Worm (Caenorhabditis elegans) whole organism, L1 larva: ENCODE results near the gene F26F12.8.

Experiments
- C34B4.2 ChIP-seq: sonication (generic microtip); optimal IDR thresholded peaks from 2 replicates; lab custom pipeline; 2017; ENCODE audit warnings: mild to moderate bottlenecking, missing genetic modification characterization, missing compliant biosample characterization
- F16B12.6 ChIP-seq: fragments of 150-350 bp; optimal IDR thresholded peaks from 2 replicates; lab custom pipeline; 2014; ENCODE audit warnings: missing biosample characterization, missing genetic modification characterization
- aha-1 ChIP-seq: fragments of 150-350 bp; optimal IDR thresholded peaks from 2 replicates; lab custom pipeline; 2014; ENCODE audit warnings: missing biosample characterization, missing genetic modification characterization
- aly-2 ChIP-seq: fragments of 150-350 bp; optimal IDR thresholded peaks from 2 replicates; lab custom pipeline; 2014; ENCODE audit warnings: missing biosample characterization, missing genetic modification characterization
- ama-1 ChIP-seq: fragments of 150-350 bp; optimal IDR thresholded peaks from 2 replicates; lab custom pipeline; 2014
- blmp-1 ChIP-seq: fragments of 150-350 bp; optimal IDR thresholded peaks from 2 replicates; lab custom pipeline; 2014; ENCODE audit warnings: missing biosample characterization, missing genetic modification characterization
- ceh-90 ChIP-seq: sonication (generic microtip); optimal IDR thresholded peaks from 2 replicates; lab custom pipeline; 2016; ENCODE audit warnings: missing genetic modification characterization, missing compliant biosample characterization
- dsc-1 ChIP-seq: sonication (generic microtip); optimal IDR thresholded peaks from 2 replicates; lab custom pipeline; 2016; ENCODE audit warnings: mild to moderate bottlenecking, missing genetic modification characterization, missing compliant biosample characterization
- efl-1 ChIP-seq, 4 experiments: fragments of 150-350 bp; optimal IDR thresholded peaks in 3 of 4; peaks in 1 of 4; 1 replicate in 1 of 4; 2 replicates in 3 of 4; lab custom pipeline; 2014; ENCODE audit warnings: missing biosample characterization in 2 of 4, missing genetic modification characterization in 2 of 4, missing genetic modification reagents in 2 of 4
- efl-3 ChIP-seq: fragments of 200-800 bp; sonication (Bioruptor generic); optimal IDR thresholded peaks from 2 replicates; lab custom pipeline; 2018; ENCODE audit warnings: mild to moderate bottlenecking, missing genetic modification characterization, missing compliant biosample characterization
- elt-2 ChIP-seq: sonication (generic microtip); optimal IDR thresholded peaks from 2 replicates; lab custom pipeline; 2016; ENCODE audit warnings: missing genetic modification characterization, mild to moderate bottlenecking, inconsistent platforms, missing compliant biosample characterization, missing genetic modification reagents
- elt-3 ChIP-seq, 6 experiments: fragments of 150-350 bp in 1 of 6; sonication (generic microtip); optimal IDR thresholded peaks; 2 replicates each; lab custom pipeline; 2017 to 2018; ENCODE audit warnings: missing biosample characterization in 6 of 6, missing genetic modification characterization in 6 of 6, inconsistent platforms in 1 of 6
- fkh-8 ChIP-seq: sonication (generic microtip); optimal IDR thresholded peaks from 2 replicates; lab custom pipeline; 2016; ENCODE audit warnings: mild to moderate bottlenecking, missing genetic modification characterization, missing compliant biosample characterization
- grh-1 ChIP-seq: fragments of 200-800 bp; sonication (Bioruptor generic); IDR thresholded peaks from 2 replicates; pipeline ENCODE4 v1.3.6; 2022; ENCODE audit warnings: missing genetic modification reagents, missing genetic modification characterization, missing compliant biosample characterization
- hlh-17 ChIP-seq: fragments of 200-800 bp; sonication (Bioruptor generic); optimal IDR thresholded peaks from 2 replicates; lab custom pipeline; 2018; ENCODE audit warnings: missing genetic modification characterization, mild to moderate bottlenecking, missing compliant biosample characterization, moderate library complexity, borderline replicate concordance
- irx-1 ChIP-seq: sonication (generic microtip); optimal IDR thresholded peaks from 2 replicates; lab custom pipeline; 2016; ENCODE audit warnings: missing genetic modification characterization, missing compliant biosample characterization
- jun-1 ChIP-seq: fragments of 150-350 bp; optimal IDR thresholded peaks from 2 replicates; lab custom pipeline; 2014; ENCODE audit warnings: missing biosample characterization, missing genetic modification reagents, missing genetic modification characterization
- lin-13 ChIP-seq: fragments of 150-350 bp; optimal IDR thresholded peaks from 2 replicates; lab custom pipeline; 2014; ENCODE audit warnings: missing biosample characterization, missing genetic modification reagents, missing genetic modification characterization
- lin-14 ChIP-seq: fragments of 200-800 bp; sonication (Bioruptor generic); optimal IDR thresholded peaks from 2 replicates; lab custom pipeline; 2018; ENCODE audit warnings: mild to moderate bottlenecking, missing genetic modification characterization, moderate library complexity, missing compliant biosample characterization
- lin-15B ChIP-seq: fragments of 150-350 bp; sonication (generic microtip); optimal IDR thresholded peaks from 3 replicates; lab custom pipeline; 2014; ENCODE audit warnings: missing biosample characterization, missing genetic modification characterization
- lin-35 ChIP-seq, 2 experiments: fragments of 150-350 bp; optimal IDR thresholded peaks; 2 replicates each; lab custom pipeline; 2014; ENCODE audit warnings: missing biosample characterization in 2 of 2, missing genetic modification characterization in 2 of 2, missing genetic modification reagents in 2 of 2
- lin-39 ChIP-seq: fragments of 150-350 bp; optimal IDR thresholded peaks from 2 replicates; lab custom pipeline; 2014; ENCODE audit warnings: missing biosample characterization, missing genetic modification reagents, missing genetic modification characterization
- mdl-1 ChIP-seq, 2 experiments: fragments of 150-350 bp; optimal IDR thresholded peaks; 2 replicates each; lab custom pipeline; 2014 to 2017; ENCODE audit warnings: missing biosample characterization in 2 of 2, missing genetic modification characterization in 2 of 2, inconsistent platforms in 1 of 2
- mef-2 ChIP-seq: fragments of 150-350 bp; optimal IDR thresholded peaks from 2 replicates; lab custom pipeline; 2014; ENCODE audit warnings: missing biosample characterization, missing genetic modification characterization
- nhr-11 ChIP-seq: fragments of 150-350 bp; optimal IDR thresholded peaks from 2 replicates; lab custom pipeline; 2014; ENCODE audit warnings: missing biosample characterization, missing genetic modification characterization
- nhr-47 ChIP-seq: sonication (generic microtip); optimal IDR thresholded peaks from 2 replicates; lab custom pipeline; 2016; ENCODE audit warnings: mild to moderate bottlenecking, missing genetic modification characterization, moderate library complexity, missing compliant biosample characterization
- nhr-71 ChIP-seq: sonication (generic microtip); optimal IDR thresholded peaks from 2 replicates; lab custom pipeline; 2016; ENCODE audit warnings: mild to moderate bottlenecking, missing genetic modification characterization, moderate library complexity, missing compliant biosample characterization
- nhr-84 ChIP-seq: sonication (generic microtip); optimal IDR thresholded peaks from 2 replicates; lab custom pipeline; 2017; ENCODE audit warnings: missing biosample characterization, missing genetic modification characterization
- nhr-85 ChIP-seq: sonication (generic microtip); peaks from one replicate; lab custom pipeline; 2016; ENCODE audit warnings: missing genetic modification characterization, inconsistent platforms, missing compliant biosample characterization
- pax-3 ChIP-seq: fragments of 200-800 bp; sonication (Bioruptor generic); optimal IDR thresholded peaks from 2 replicates; lab custom pipeline; 2018; ENCODE audit warnings: mild to moderate bottlenecking, missing genetic modification characterization, moderate library complexity, missing compliant biosample characterization
- rnt-1 ChIP-seq: sonication (generic microtip); optimal IDR thresholded peaks from 2 replicates; lab custom pipeline; 2016; ENCODE audit warnings: mild to moderate bottlenecking, missing genetic modification characterization, moderate library complexity, missing compliant biosample characterization
- skn-1 ChIP-seq: fragments of 150-350 bp; optimal IDR thresholded peaks from 2 replicates; lab custom pipeline; 2014; ENCODE audit warnings: missing biosample characterization, missing genetic modification characterization
- snpc-4 ChIP-seq: fragments of 150-350 bp; optimal IDR thresholded peaks from 2 replicates; lab custom pipeline; 2014; ENCODE audit warnings: missing biosample characterization, missing genetic modification characterization
- snu-23 ChIP-seq: sonication (generic microtip); optimal IDR thresholded peaks from 2 replicates; lab custom pipeline; 2016; ENCODE audit warnings: missing genetic modification characterization, missing compliant biosample characterization
- sptf-1 ChIP-seq: fragments of 150-350 bp; optimal IDR thresholded peaks from 2 replicates; lab custom pipeline; 2014; ENCODE audit warnings: missing biosample characterization, missing genetic modification characterization
- sup-37 ChIP-seq: fragments of 200-800 bp; sonication (Bioruptor generic); optimal IDR thresholded peaks from 2 replicates; lab custom pipeline; 2018; ENCODE audit warnings: mild to moderate bottlenecking, missing genetic modification characterization, missing compliant biosample characterization
- tbx-2 ChIP-seq: sonication (generic microtip); optimal IDR thresholded peaks from 2 replicates; lab custom pipeline; 2016; ENCODE audit warnings: missing genetic modification characterization, missing compliant biosample characterization
- zag-1 ChIP-seq: fragments of 150-350 bp; optimal IDR thresholded peaks from 2 replicates; lab custom pipeline; 2014; ENCODE audit warnings: missing biosample characterization, missing genetic modification characterization
- zip-4 ChIP-seq: fragments of 200-800 bp; sonication (Bioruptor generic); optimal IDR thresholded peaks from 2 replicates; lab custom pipeline; 2018; ENCODE audit warnings: mild to moderate bottlenecking, missing genetic modification characterization, moderate library complexity, missing compliant biosample characterization
- ztf-11 ChIP-seq, 2 experiments: sonication (generic microtip); optimal IDR thresholded peaks; 2 replicates each; lab custom pipeline; 2016 to 2017; ENCODE audit warnings: missing genetic modification characterization in 2 of 2, missing biosample characterization in 1 of 2, missing compliant biosample characterization in 1 of 2
- ztf-4 ChIP-seq: fragments of 150-350 bp; optimal IDR thresholded peaks from 2 replicates; lab custom pipeline; 2014; ENCODE audit warnings: missing biosample characterization, missing genetic modification characterization

Gene F26F12.8

DNA sequence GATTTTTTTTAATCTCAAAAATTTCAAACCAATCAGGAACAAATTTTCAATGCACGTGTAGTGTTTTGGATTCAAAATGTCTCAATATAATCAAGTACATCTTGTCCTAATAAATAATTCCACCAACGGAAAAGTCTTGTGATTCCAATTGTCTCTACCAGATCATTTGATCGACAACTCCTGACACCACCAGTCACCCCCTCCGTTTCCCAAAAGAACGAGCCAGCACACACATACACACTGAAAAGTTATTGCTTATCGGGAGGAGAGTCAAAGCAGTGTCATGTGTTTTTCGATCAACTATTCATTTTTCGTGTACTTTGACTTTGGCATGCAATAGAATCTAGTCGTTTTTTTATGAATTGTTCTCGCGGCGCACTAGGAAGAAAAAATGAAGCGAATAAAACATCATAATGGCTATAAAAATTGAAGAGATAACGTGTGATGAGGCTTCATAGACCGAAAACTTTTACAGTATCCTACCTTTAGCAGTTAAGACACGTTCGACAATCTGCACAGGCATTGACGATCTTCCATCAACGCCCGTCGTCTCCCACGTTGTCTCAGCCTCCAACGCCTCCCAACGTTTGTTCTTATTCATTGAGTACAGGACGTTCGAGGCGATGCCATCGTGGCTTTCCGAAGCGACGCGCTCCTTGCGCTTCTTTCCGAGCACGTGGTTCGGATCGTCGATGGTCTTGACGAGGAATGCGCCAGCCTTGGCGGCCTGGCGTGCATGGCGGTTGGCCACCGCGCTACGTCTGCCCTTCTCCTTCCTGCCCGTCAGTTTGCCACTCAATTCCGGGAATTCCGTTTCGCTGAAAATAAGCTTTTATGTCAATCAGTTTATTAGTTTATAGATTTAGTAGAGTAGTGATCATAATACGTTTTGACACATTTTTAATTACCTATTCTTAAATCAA is 18.7 kb downstream of the F26F12.8 start (continued):
- TF ChIP-seq elt-2 (tag; lab: Kevin White, UChicago) (peak; percentile 80), lin-15B (tag; lab: Kevin White, UChicago) (no peak), nhr-11 (tag; lab: Kevin White, UChicago) (peak; percentile 73), blmp-1 (tag; lab: Kevin White, UChicago) (no peak), lin-14 (GFP tag; lab: Kevin White, UChicago) (peak; percentile 78), ceh-90 (tag; lab: Kevin White, UChicago) (peak; percentile 38), jun-1 (peak; percentile 57), efl-1 (optimal IDR thresholded peaks at IDR 0.05; lab: Kevin White, UChicago) (peak; percentile 3 to 12), efl-1 (GFP tag; optimal IDR thresholded peaks at IDR 0.05 in 1 of 2; lab: Kevin White, UChicago) (peak in 1 of 2 experiments; percentile 92), skn-1 (tag; lab: Kevin White, UChicago) (peak; percentile 48), F16B12.6 (no peak), nhr-71 (tag; lab: Kevin White, UChicago) (peak; percentile 87), rnt-1 (tag; lab: Kevin White, UChicago) (peak; percentile 83), fkh-8 (peak; percentile 60), tbx-2 (tag; lab: Kevin White, UChicago) (peak; percentile 28)

DNA sequence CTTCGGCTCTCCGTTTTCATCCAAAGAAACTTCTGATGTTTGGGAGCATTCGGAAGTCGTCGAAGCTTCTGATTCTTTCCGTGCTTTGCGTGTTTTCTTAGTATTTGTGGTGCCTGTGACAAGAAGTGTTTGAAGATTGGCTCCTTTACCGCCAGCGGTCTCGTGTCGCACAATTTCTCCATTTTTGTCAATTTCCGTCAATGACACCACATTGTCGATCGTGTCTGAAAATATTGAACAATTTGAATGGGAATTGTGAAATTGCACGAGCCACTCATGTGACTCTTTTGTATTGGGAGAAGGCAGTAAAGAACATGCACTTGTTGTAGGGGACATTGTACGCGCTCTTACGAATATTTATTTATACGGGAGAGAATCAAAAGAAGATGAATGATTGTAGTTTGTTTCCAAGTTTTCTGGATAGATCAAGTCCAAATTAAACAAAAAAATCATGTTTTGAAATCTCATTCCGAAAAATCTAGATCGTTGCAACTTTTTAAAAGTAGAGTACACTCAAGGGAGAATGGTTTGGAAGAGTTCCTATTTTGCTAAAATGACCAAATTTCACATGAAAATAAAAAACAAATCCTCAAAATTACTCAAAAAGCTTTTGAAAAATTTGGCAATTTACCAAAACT is 19.7 kb downstream of the F26F12.8 start:
- TF ChIP-seq irx-1 (peak; percentile 27), rnt-1 (tag; lab: Kevin White, UChicago) (peak; percentile 2), snu-23 (peak; percentile 1), nhr-85 (tag; lab: Kevin White, UChicago) (peak; percentile 66), aha-1 (tag; lab: Kevin White, UChicago) (no peak), lin-35 (GFP tag; optimal IDR thresholded peaks at IDR 0.05; lab: Kevin White, UChicago) (peak in 1 of 2 experiments; percentile 55), mef-2 (no peak), efl-1 (optimal IDR thresholded peaks at IDR 0.05; lab: Kevin White, UChicago) (no peak), efl-1 (GFP tag; optimal IDR thresholded peaks at IDR 0.05 in 1 of 2; lab: Kevin White, UChicago) (peak in 1 of 2 experiments; percentile 74), sup-37 (GFP tag; lab: Kevin White, UChicago) (no peak), pax-3 (tag; lab: Kevin White, UChicago) (peak; percentile 54)
- TF ChIP-seq, all 84 proteins: peak for 7

DNA sequence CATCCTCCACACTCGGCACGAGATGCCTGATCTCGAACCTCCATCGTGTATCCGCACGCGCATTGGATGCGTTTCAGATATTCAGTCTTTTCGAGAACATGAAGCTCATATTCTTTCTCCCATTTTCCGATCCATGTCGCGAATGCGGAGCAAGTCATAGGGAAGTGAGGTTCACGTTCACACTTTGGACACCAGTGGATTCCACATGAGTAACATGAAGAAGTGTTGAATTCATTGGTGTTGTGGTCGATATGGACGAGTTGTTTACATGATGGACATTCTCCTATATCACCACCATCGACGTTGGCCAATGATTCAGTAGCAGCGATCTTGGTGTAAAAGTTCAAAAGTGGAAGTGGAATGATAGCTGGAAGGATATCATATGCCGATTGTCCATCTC is 21.4 kb downstream of the F26F12.8 start:
- TF ChIP-seq lin-39 (tag; lab: Kevin White, UChicago) (no peak), ama-1 (lab: Kevin White, UChicago) (peak; percentile 80)

DNA sequence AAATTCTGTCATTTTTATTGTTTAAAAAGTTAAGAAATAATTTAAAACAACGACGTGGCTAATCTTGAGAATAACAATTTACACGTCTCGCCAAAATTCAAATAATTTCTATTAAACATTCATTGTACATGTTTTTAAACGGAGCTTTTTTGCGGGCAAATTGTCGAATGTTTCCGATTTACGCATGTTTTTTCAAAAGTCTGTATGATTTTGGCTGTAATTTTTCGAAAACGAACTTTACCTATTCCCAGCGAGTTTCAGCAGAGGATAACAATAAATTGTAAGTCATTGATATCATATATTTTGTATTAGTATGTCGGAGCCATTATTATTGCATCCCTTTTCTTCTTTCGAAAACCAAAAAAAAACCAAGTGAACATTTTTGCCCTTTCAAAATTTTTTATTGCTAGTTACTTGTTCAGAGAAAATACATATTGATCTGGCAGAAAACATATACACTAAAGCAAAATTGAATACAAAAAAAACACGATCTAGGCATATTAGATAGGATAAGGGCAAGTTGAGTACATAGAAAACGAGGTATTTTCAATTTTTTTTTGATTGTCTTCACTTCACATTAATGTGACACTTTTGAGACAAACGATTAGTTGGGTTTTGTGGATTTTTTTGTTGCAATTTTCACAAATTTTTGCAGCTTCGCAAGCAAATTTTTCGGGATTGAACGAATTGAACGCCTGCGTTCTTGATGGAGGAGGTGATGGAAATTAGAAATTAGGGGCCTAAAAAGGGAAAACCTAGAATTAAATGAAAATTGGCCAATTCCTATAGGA is 23.6 kb downstream of the F26F12.8 start, which contains the start of gene F26F12.2:
F26F12.2 (minus strand) TSS at position 38 of the 791 bp plus-strand sequence.
- TF ChIP-seq efl-3 (no peak), dsc-1 (tag; lab: Kevin White, UChicago) (peak; percentile 3), nhr-47 (tag; lab: Kevin White, UChicago) (peak; percentile 36), pax-3 (tag; lab: Kevin White, UChicago) (no peak), ztf-4 (tag; lab: Kevin White, UChicago) (peak; percentile 82), ztf-11 (tag; optimal IDR thresholded peaks at IDR 0.05; lab: Kevin White, UChicago) (no peak), lin-35 (GFP tag; optimal IDR thresholded peaks at IDR 0.05; lab: Kevin White, UChicago) (peak in 1 of 2 experiments; percentile 24), elt-2 (tag; lab: Kevin White, UChicago) (peak; percentile 9), grh-1 (GFP tag; lab: Robert Waterston, UW) (no peak), aly-2 (tag; lab: Kevin White, UChicago) (peak; percentile 30), elt-3 (tag; optimal IDR thresholded peaks at IDR 0.05; lab: Kevin White, UChicago) (no peak), lin-13 (no peak), nhr-84 (tag; lab: Kevin White, UChicago) (no peak), sptf-1 (tag; lab: Kevin White, UChicago) (no peak), blmp-1 (tag; lab: Kevin White, UChicago) (no peak), zag-1 (no peak), hlh-17 (GFP tag; lab: Kevin White, UChicago) (no peak), lin-14 (GFP tag; lab: Kevin White, UChicago) (no peak), C34B4.2 (tag; lab: Kevin White, UChicago) (no peak), zip-4 (GFP tag; lab: Kevin White, UChicago) (no peak), mdl-1 (tag; optimal IDR thresholded peaks at IDR 0.05; lab: Kevin White, UChicago) (no peak), nhr-85 (tag; lab: Kevin White, UChicago) (peak; percentile 32), snpc-4 (no peak), nhr-11 (tag; lab: Kevin White, UChicago) (no peak)
